Worm (Caenorhabditis elegans): ENCODE results near the gene trp-1.

DNA sequence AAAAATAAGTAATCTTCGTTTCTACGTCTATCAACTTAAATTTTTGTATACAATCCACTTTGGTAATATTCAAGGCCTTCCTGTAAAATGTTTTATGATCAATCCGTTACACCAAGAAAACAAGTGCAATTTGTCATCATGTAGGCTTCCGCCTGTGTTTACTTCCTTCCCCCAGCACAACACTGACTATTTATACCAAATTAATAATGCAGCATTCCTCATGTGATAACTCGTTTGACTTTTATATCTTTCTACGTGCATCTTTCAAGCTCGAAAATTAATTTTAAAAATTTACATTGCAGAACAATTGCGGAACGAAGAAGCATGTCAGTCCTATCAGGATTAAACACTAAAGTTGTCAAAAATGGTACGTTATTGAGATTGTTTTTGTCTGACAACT, 19.5 kb downstream of the trp-1 start, which contains the start of gene gsto-2:
- TF ChIP-seq dao-5 (tag; optimal IDR thresholded peaks at IDR 0.05) (no peak), W03F9.2 (tag; optimal IDR thresholded peaks at IDR 0.05) (no peak)
